Worm (Caenorhabditis elegans) whole organism, mixed stage, embryonic: ENCODE measurements around the gene xbx-5.

ENCODE experiments used
- bed-3 ChIP-seq: fragments of 200-800 bp; sonication (Bioruptor generic); optimal IDR thresholded peaks from 3 replicates; lab custom pipeline; 2018; ENCODE audit warnings: mild to moderate bottlenecking, missing genetic modification characterization, moderate library complexity, missing compliant biosample characterization
- lsy-2 ChIP-seq: fragments of 150-350 bp; optimal IDR thresholded peaks from 2 replicates; lab custom pipeline; 2014; ENCODE audit warnings: missing biosample characterization, missing genetic modification characterization
- mls-2 ChIP-seq: sonication (generic microtip); optimal IDR thresholded peaks from 2 replicates; lab custom pipeline; 2016; ENCODE audit warnings: mild to moderate bottlenecking, missing genetic modification characterization, moderate library complexity, missing compliant biosample characterization
- nhr-12 ChIP-seq: fragments of 150-350 bp; optimal IDR thresholded peaks from 2 replicates; lab custom pipeline; 2014; ENCODE audit warnings: missing biosample characterization, missing genetic modification characterization
- nhr-2 ChIP-seq: fragments of 150-350 bp; optimal IDR thresholded peaks from 2 replicates; lab custom pipeline; 2014; ENCODE audit warnings: missing biosample characterization, missing genetic modification characterization
- nhr-76 ChIP-seq: sonication (generic microtip); optimal IDR thresholded peaks from 2 replicates; lab custom pipeline; 2017; ENCODE audit warnings: missing biosample characterization, missing genetic modification characterization

DNA sequence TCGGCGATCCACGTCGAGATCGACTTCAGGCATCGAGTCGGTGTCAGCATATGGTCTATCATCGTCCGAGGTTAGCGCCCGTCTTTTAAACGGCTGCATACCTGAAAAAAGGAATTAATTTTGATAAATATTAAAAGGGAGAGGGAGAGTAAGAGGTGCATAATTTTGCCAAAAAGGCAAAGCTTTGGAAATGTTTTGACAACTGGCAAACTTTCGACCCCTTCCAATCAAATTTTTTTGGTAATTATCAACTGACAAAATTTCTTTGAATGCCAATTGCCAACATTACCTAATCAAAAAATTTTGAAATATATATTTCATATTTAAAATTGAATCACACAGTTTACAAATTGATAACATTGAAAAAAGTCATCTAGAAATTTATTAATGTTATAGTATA, 15.3 kb upstream of the xbx-5 start, which contains the start of gene dpy-27:
- TF ChIP-seq nhr-2 (tag; lab: Kevin White, UChicago) (no peak), nhr-76 (tag; lab: Kevin White, UChicago) (no peak), lsy-2 (tag; lab: Kevin White, UChicago) (no peak), bed-3 (GFP tag; lab: Kevin White, UChicago) (no peak), nhr-12 (tag; lab: Kevin White, UChicago) (no peak), mls-2 (no peak)
